Fruit fly (Drosophila melanogaster): ENCODE data around the gene loh.

loh gene

dm6 chr2L:10395035-10395434, 47.3 kb upstream of the loh start:
- TF ChIP-seq eve (GFP tag; optimal IDR thresholded peaks at IDR 0.05) (peak in 1 of 2 experiments; percentile 13), CG4360 (GFP tag; IDR thresholded peaks at IDR 0.05) (no peak), MESR4 (GFP tag; optimal IDR thresholded peaks at IDR 0.05) (no peak), tin (GFP tag; optimal IDR thresholded peaks at IDR 0.05) (no peak), CG8478 (optimal IDR thresholded peaks at IDR 0.05) (no peak), sisA (GFP tag; IDR thresholded peaks at IDR 0.05) (no peak)

- TF ChIP-seq CG17186 (GFP tag; optimal IDR thresholded peaks at IDR 0.05) = peak; percentile 35
- TF ChIP-seq Hsf (GFP tag; optimal IDR thresholded peaks at IDR 0.05) = no peak
- no peak for TF ChIP-seq C15 (GFP tag; IDR thresholded peaks at IDR 0.05)
- no peak for TF ChIP-seq ase (GFP tag; IDR thresholded peaks at IDR 0.05)
- TF ChIP-seq Lim3 (GFP tag; IDR thresholded peaks at IDR 0.05) = no peak
- TF ChIP-seq CG42726 (GFP tag; IDR thresholded peaks at IDR 0.05; ENCODE audit: partially characterized antibody) = no peak
- no peak for TF ChIP-seq E2f1 (GFP tag; IDR thresholded peaks at IDR 0.05)
- no peak for TF ChIP-seq Dfd (GFP tag; optimal IDR thresholded peaks at IDR 0.05)
- TF ChIP-seq Sox102F (GFP tag; optimal IDR thresholded peaks at IDR 0.05) = no peak
- no peak for TF ChIP-seq Myb (GFP tag; optimal IDR thresholded peaks at IDR 0.05)
- peak; percentile 58 for TF ChIP-seq Dref (GFP tag; IDR thresholded peaks at IDR 0.05)
- no peak for TF ChIP-seq HLH3B (GFP tag; IDR thresholded peaks at IDR 0.05)
- no peak for TF ChIP-seq ato (GFP tag; IDR thresholded peaks at IDR 0.05; ENCODE audit: partially characterized antibody)
- no peak for TF ChIP-seq dimm (GFP tag; IDR thresholded peaks at IDR 0.05)
- no peak for TF ChIP-seq CG31224 (GFP tag; IDR thresholded peaks at IDR 0.05)
- TF ChIP-seq wek (GFP tag; optimal IDR thresholded peaks at IDR 0.05) = no peak
- no peak for TF ChIP-seq CG15269 (tag; optimal IDR thresholded peaks at IDR 0.05)
- 0 out of 4 replicates have a peak, but pooled peaks have one; percentile 13 for TF ChIP-seq chinmo (GFP tag; IDR thresholded peaks at IDR 0.05; ENCODE audit: partially characterized antibody)
- no peak for TF ChIP-seq TFAM (GFP tag; optimal IDR thresholded peaks at IDR 0.05)
- TF ChIP-seq peb (GFP tag; IDR thresholded peaks at IDR 0.05) = no peak
- no peak for TF ChIP-seq CG4404 (GFP tag; IDR thresholded peaks at IDR 0.05)
- no peak for TF ChIP-seq Sin3A (optimal IDR thresholded peaks at IDR 0.05)
- TF ChIP-seq CG34376 (GFP tag; optimal IDR thresholded peaks at IDR 0.05) = peak; percentile 37
- TF ChIP-seq CG18476 (GFP tag; optimal IDR thresholded peaks at IDR 0.05) = no peak
- TF ChIP-seq CG14667 (GFP tag; IDR thresholded peaks at IDR 0.05) = no peak
- peak; percentile 40 for TF ChIP-seq CG12391 (tag; optimal IDR thresholded peaks at IDR 0.05)
- TF ChIP-seq CG9437 (GFP tag; optimal IDR thresholded peaks at IDR 0.05) = peak; percentile 63
- TF ChIP-seq CG6683 (GFP tag; optimal IDR thresholded peaks at IDR 0.05) = no peak
- peak; percentile 75 for TF ChIP-seq sens (GFP tag)
- TF ChIP-seq cad (GFP tag; optimal IDR thresholded peaks at IDR 0.05) = no peak
- TF ChIP-seq CG12155 (GFP tag; optimal IDR thresholded peaks at IDR 0.05) = no peak
- TF ChIP-seq Med (GFP tag) = peak; percentile 62
- TF ChIP-seq vvl (GFP tag; IDR thresholded peaks at IDR 0.05) = peak; percentile 7; the same call in 1 of the 2 replicates
- peak; percentile 72 for TF ChIP-seq CG15514 (GFP tag; optimal IDR thresholded peaks at IDR 0.05)
- no peak for TF ChIP-seq H2.0 (GFP tag; IDR thresholded peaks at IDR 0.05)
- no peak for TF ChIP-seq pfk (GFP tag; optimal IDR thresholded peaks at IDR 0.05)
- no peak for TF ChIP-seq CG10147 (GFP tag; optimal IDR thresholded peaks at IDR 0.05)
- TF ChIP-seq Kr (GFP tag; optimal IDR thresholded peaks at IDR 0.05) = no peak
- TF ChIP-seq CG32767 (GFP tag; IDR thresholded peaks at IDR 0.05) = no peak
- peak; percentile 19 for TF ChIP-seq exex (tag; optimal IDR thresholded peaks at IDR 0.05)
- peak in 1 of 2 experiments; percentile 88 for TF ChIP-seq Pdp1 (GFP tag; optimal IDR thresholded peaks at IDR 0.05)
- TF ChIP-seq CG31365 (tag; optimal IDR thresholded peaks at IDR 0.05) = no peak
- peak; percentile 1 for TF ChIP-seq Dp (GFP tag; optimal IDR thresholded peaks at IDR 0.05)
These were observed 46.5 kb upstream of the loh start, which contains the start of gene Mdh1 for dm6 chr2L:10395642-10396487. Gene Mdh1 (minus strand): TSS chr2L:10396332.
